Worm (Caenorhabditis elegans): ENCODE data around the gene spas-1.

The spas-1 gene

ce11 chrV:9219390-9219733 lies 43.8 kb downstream of the spas-1 start:
- TF ChIP-seq nhr-23 (tag; optimal IDR thresholded peaks at IDR 0.05) (no peak), nhr-129 (tag; optimal IDR thresholded peaks at IDR 0.05) (no peak), nhr-12 (tag; optimal IDR thresholded peaks at IDR 0.05) (no peak), nhr-25 (tag; optimal IDR thresholded peaks at IDR 0.05) (no peak), lin-39 (tag; optimal IDR thresholded peaks at IDR 0.05) (no peak), mdl-1 (tag; optimal IDR thresholded peaks at IDR 0.05) (no peak), elt-3 (tag; optimal IDR thresholded peaks at IDR 0.05) (no peak), ztf-11 (tag; optimal IDR thresholded peaks at IDR 0.05) (no peak), zag-1 (tag; optimal IDR thresholded peaks at IDR 0.05) (no peak), mab-5 (tag; optimal IDR thresholded peaks at IDR 0.05) (no peak), egl-27 (tag; optimal IDR thresholded peaks at IDR 0.05) (no peak), skn-1 (tag; optimal IDR thresholded peaks at IDR 0.05) (no peak), sma-9 (GFP tag; optimal IDR thresholded peaks at IDR 0.05) (no peak), sma-9 (tag; optimal IDR thresholded peaks at IDR 0.05) (no peak), lin-13 (GFP tag; optimal IDR thresholded peaks at IDR 0.05) (no peak), nhr-6 (tag; optimal IDR thresholded peaks at IDR 0.05) (no peak)

- TF ChIP-seq F13H6.1 (tag; optimal IDR thresholded peaks at IDR 0.05) (peak; percentile 23), ZK546.5 (tag; optimal IDR thresholded peaks at IDR 0.05) (no peak), nhr-25 (tag; optimal IDR thresholded peaks at IDR 0.05) (no peak), nhr-10 (tag; optimal IDR thresholded peaks at IDR 0.05) (no peak), nhr-12 (tag; optimal IDR thresholded peaks at IDR 0.05) (no peak), mdl-1 (tag; optimal IDR thresholded peaks at IDR 0.05) (no peak), Y55F3AM.14 (GFP tag; optimal IDR thresholded peaks at IDR 0.05) (no peak), alr-1 (tag; optimal IDR thresholded peaks at IDR 0.05) (no peak), unc-62 (GFP tag; optimal IDR thresholded peaks at IDR 0.05) (no peak), elt-1 (tag; optimal IDR thresholded peaks at IDR 0.05) (no peak), nhr-237 (tag; optimal IDR thresholded peaks at IDR 0.05) (no peak), sem-4 (tag; optimal IDR thresholded peaks at IDR 0.05) (no peak), dmd-4 (tag; optimal IDR thresholded peaks at IDR 0.05) (no peak), aly-2 (tag; optimal IDR thresholded peaks at IDR 0.05) (no peak), peb-1 (tag; optimal IDR thresholded peaks at IDR 0.05) (no peak), C34F6.9 (tag; optimal IDR thresholded peaks at IDR 0.05) (peak; percentile 59), snpc-4 (tag; optimal IDR thresholded peaks at IDR 0.05) (no peak), egl-27 (tag; optimal IDR thresholded peaks at IDR 0.05) (no peak), lin-11 (tag; optimal IDR thresholded peaks at IDR 0.05) (peak; percentile 22), skn-1 (tag; optimal IDR thresholded peaks at IDR 0.05) (no peak), nhr-11 (tag; optimal IDR thresholded peaks at IDR 0.05) (no peak), mbf-1 (tag; optimal IDR thresholded peaks at IDR 0.05) (no peak), ztf-4 (tag; optimal IDR thresholded peaks at IDR 0.05) (no peak), ztf-1 (GFP tag; conservative IDR thresholded peaks at IDR 0.05) (no peak), crh-2 (tag; optimal IDR thresholded peaks at IDR 0.05) (peak; percentile 57), lsy-2 (tag; optimal IDR thresholded peaks at IDR 0.05) (peak in 1 of 2 experiments; percentile 63), nhr-21 (tag; optimal IDR thresholded peaks at IDR 0.05) (no peak), nhr-23 (tag; optimal IDR thresholded peaks at IDR 0.05) (no peak), mab-5 (tag; optimal IDR thresholded peaks at IDR 0.05) (no peak), sma-3 (GFP tag; optimal IDR thresholded peaks at IDR 0.05) (no peak), lin-13 (GFP tag; optimal IDR thresholded peaks at IDR 0.05) (peak; percentile 50), ceh-16 (tag; optimal IDR thresholded peaks at IDR 0.05) (no peak), gmeb-1 (tag; optimal IDR thresholded peaks at IDR 0.05) (peak; percentile 85), lin-39 (tag; optimal IDR thresholded peaks at IDR 0.05) (no peak), ztf-11 (tag; optimal IDR thresholded peaks at IDR 0.05) (no peak), sma-9 (GFP tag; optimal IDR thresholded peaks at IDR 0.05) (peak; percentile 58), sma-9 (tag; optimal IDR thresholded peaks at IDR 0.05) (no peak), unc-55 (GFP tag; optimal IDR thresholded peaks at IDR 0.05) (peak; percentile 79), unc-39 (tag; optimal IDR thresholded peaks at IDR 0.05) (no peak), nhr-6 (tag; optimal IDR thresholded peaks at IDR 0.05) (no peak), blmp-1 (tag; optimal IDR thresholded peaks at IDR 0.05; ENCODE audit: insufficient read depth) (no peak), zag-1 (tag; optimal IDR thresholded peaks at IDR 0.05) (no peak), ama-1 (optimal IDR thresholded peaks at IDR 0.05) (no peak), ceh-82 (tag; optimal IDR thresholded peaks at IDR 0.05) (no peak), R02D3.7 (tag; optimal IDR thresholded peaks at IDR 0.05) (no peak), elt-3 (tag; optimal IDR thresholded peaks at IDR 0.05) (no peak), nhr-77 (tag; optimal IDR thresholded peaks at IDR 0.05) (no peak), fos-1 (tag; optimal IDR thresholded peaks at IDR 0.05) (peak; percentile 34), nhr-129 (tag; optimal IDR thresholded peaks at IDR 0.05) (peak; percentile 49)
Measured at ce11 chrV:9220444-9220843, 44.9 kb downstream of the spas-1 start.
